Worm (Caenorhabditis elegans): ENCODE results near the gene T21H3.1.

T21H3.1 gene

DNA sequence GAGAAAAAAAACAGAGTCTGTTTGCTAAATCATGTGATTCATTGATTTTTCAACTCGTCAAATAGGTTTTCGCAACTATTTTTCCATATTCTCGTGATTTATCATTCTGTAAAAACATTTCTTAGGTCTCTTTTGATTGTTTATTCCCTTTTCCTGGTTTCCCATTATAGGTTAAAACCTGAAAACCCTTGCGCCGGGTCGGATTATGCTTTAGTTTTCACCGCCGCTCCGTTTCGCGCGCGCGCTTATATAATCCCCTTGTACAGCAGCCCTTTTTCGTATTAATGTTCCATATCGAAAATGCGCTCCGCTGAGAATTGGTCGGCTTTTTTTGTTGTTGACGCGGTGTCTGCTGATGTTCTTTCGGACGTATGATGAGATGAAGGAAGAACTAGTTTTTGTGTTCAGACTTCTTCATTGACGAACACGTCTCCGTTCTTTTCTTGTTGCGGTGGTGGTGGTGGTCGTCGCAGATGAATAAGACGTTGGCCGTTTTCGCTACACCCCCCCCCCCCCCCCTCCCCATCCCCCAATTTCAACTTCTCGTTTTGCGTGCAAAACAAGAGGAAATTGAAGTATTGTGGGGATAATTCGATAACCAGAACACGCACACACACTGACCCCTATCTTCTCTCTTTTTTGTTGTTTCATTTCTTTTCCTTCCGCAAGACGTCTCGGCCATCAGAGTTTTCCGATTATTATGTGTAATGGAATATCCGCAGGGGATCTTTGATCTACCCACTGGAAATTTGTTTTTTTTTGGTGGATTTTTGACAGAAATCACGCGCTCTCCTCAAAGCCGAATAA lies 21.8 kb upstream of the T21H3.1 start:
- TF ChIP-seq flt-1 (GFP tag; IDR thresholded peaks at IDR 0.05) (no peak), ceh-36 (tag; optimal IDR thresholded peaks at IDR 0.05) (peak; percentile 14)

DNA sequence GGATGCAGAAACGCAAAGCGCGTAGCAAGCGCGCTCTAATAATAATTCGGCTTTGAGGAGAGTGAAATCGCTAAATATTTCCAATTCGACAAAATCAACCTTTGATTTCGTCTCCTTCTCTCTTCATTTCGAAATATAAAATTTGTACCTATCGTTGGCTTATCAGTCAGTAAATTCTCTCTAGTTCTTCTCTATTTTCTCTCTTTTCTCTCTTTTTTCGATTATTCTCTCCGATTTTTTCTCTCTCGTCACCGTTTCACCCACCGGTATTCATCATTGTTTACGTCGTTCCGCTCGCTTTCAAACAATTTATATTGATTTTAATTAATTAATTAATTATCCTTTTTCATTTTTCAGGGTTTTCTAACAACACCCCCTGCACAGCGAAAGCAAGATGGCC lies 20.6 kb upstream of the T21H3.1 start, which contains the start of gene cmd-1:
Gene cmd-1, plus strand, starts transcription at position 358 of the 400 bp plus-strand sequence.
- TF ChIP-seq flt-1 (GFP tag; IDR thresholded peaks at IDR 0.05) (no peak), ceh-36 (tag; optimal IDR thresholded peaks at IDR 0.05) (no peak)

DNA sequence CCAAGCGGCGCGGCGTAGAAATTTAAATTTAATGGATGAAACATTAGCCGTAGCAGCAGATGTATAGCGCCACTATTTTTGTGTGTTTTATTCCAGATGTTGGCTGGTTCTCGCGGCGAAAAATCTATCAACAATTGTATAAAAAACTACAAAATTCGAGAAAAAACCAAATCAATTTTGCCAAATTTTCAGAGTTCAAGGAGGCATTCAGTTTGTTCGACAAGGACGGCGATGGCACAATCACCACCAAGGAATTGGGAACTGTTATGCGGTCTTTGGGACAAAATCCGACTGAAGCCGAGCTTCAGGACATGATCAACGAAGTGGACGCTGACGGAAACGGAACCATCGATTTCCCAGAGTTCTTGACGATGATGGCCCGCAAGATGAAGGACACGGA lies 20.1 kb upstream of the T21H3.1 start:
- no peak for TF ChIP-seq pes-1 (GFP tag; IDR thresholded peaks at IDR 0.05)
- TF ChIP-seq ceh-36 (tag; optimal IDR thresholded peaks at IDR 0.05): no peak
- no peak for TF ChIP-seq ceh-13 (GFP tag; optimal IDR thresholded peaks at IDR 0.05)
- TF ChIP-seq F13C5.2 (tag; optimal IDR thresholded peaks at IDR 0.05): no peak
- no peak for TF ChIP-seq tra-4 (tag; optimal IDR thresholded peaks at IDR 0.05)
- no peak for TF ChIP-seq ets-7 (tag; optimal IDR thresholded peaks at IDR 0.05)
- no peak for TF ChIP-seq tbx-11 (GFP tag; IDR thresholded peaks at IDR 0.05)
- TF ChIP-seq ama-1 (optimal IDR thresholded peaks at IDR 0.05): no peak
- TF ChIP-seq scrt-1 (GFP tag; IDR thresholded peaks at IDR 0.05): no peak
- no peak for TF ChIP-seq hmg-4 (GFP tag; optimal IDR thresholded peaks at IDR 0.05)
- TF ChIP-seq hmbx-1 (tag; optimal IDR thresholded peaks at IDR 0.05): no peak
- no peak for TF ChIP-seq hnd-1 (tag; optimal IDR thresholded peaks at IDR 0.05)
- no peak for TF ChIP-seq B0310.2 (tag; optimal IDR thresholded peaks at IDR 0.05)
- TF ChIP-seq sea-1 (GFP tag; conservative IDR thresholded peaks at IDR 0.05): no peak
- TF ChIP-seq tbx-37 (GFP tag; conservative IDR thresholded peaks at IDR 0.05): no peak
- no peak for TF ChIP-seq flt-1 (GFP tag; IDR thresholded peaks at IDR 0.05)
- no peak for TF ChIP-seq aly-1 (tag; optimal IDR thresholded peaks at IDR 0.05)

DNA sequence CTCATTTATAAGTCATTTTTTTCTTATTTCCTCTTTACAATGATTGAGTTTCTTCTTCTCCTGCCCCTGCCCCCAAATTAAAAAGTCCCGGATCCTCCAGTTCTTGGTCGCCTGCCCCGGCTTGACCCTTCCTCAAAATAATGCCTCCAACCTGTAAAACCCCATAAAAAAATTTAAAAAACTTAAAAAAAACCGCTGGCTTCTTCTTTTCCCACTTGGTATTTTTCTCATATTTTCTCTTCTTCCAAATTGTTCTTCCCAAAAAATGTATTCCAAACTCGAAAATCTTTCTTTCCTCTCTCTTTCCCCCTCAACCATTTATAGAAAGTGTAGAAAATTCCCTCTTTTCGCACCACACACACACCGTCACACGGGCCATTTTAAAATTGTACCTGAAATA lies 19.1 kb upstream of the T21H3.1 start:
- TF ChIP-seq ceh-36 (tag; optimal IDR thresholded peaks at IDR 0.05) (no peak), hmg-4 (GFP tag; optimal IDR thresholded peaks at IDR 0.05) (no peak), scrt-1 (GFP tag; IDR thresholded peaks at IDR 0.05) (no peak)

DNA sequence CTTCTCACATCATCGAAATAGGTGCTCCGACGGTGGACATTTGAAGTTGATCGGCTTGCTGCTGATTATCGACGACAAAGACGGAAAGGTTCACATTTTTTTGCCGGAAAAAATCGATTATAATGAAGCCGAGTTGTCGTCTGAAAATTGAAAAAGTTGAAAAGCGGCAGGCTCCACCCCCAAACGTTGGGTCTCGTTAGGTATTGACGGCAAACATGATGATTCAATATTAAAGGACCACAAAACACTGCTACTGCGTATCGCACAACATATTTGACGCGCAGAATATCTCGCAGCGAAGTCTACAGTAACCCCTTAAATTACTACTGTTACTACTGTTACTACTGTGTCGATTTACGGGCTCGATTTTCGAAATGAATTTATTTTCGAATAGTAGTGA lies 18.3 kb upstream of the T21H3.1 start:
- TF ChIP-seq flt-1 (GFP tag; IDR thresholded peaks at IDR 0.05) (no peak), ceh-13 (GFP tag; optimal IDR thresholded peaks at IDR 0.05) (no peak), scrt-1 (GFP tag; IDR thresholded peaks at IDR 0.05) (peak; percentile 41; the same call in 1 of the 2 replicates), hnd-1 (tag; optimal IDR thresholded peaks at IDR 0.05) (no peak), sea-1 (GFP tag; conservative IDR thresholded peaks at IDR 0.05) (no peak), aly-1 (tag; optimal IDR thresholded peaks at IDR 0.05) (no peak), ama-1 (optimal IDR thresholded peaks at IDR 0.05) (peak; percentile 75), ets-7 (tag; optimal IDR thresholded peaks at IDR 0.05) (no peak), tbx-11 (GFP tag; IDR thresholded peaks at IDR 0.05) (no peak), tra-4 (tag; optimal IDR thresholded peaks at IDR 0.05) (no peak), ceh-36 (tag; optimal IDR thresholded peaks at IDR 0.05) (no peak), hmg-4 (GFP tag; optimal IDR thresholded peaks at IDR 0.05) (no peak), pes-1 (GFP tag; IDR thresholded peaks at IDR 0.05) (no peak)

DNA sequence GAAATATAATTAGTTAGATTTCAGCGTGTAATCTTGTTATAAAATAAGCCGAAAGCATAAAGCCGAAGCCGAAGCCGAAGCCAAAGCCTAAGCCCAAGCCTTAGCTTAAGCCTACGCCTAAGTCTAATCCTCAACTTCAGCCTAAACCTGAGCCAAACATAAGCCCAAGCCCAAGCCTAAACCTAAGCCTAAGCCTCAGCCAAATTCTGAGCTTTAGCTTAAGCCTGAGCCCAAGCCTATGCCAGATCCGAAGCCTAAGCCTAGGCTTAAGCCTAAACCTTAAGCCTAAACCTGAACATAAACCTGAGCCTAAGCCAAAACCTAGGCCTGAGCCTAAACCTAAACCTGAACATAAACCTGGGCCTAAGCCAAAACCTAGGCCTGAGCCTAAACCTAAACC lies 15.8 kb upstream of the T21H3.1 start:
- peak; percentile 65 for TF ChIP-seq ceh-36 (tag; optimal IDR thresholded peaks at IDR 0.05)
- no peak for TF ChIP-seq scrt-1 (GFP tag; IDR thresholded peaks at IDR 0.05)
- no peak for TF ChIP-seq ceh-13 (GFP tag; optimal IDR thresholded peaks at IDR 0.05)

DNA sequence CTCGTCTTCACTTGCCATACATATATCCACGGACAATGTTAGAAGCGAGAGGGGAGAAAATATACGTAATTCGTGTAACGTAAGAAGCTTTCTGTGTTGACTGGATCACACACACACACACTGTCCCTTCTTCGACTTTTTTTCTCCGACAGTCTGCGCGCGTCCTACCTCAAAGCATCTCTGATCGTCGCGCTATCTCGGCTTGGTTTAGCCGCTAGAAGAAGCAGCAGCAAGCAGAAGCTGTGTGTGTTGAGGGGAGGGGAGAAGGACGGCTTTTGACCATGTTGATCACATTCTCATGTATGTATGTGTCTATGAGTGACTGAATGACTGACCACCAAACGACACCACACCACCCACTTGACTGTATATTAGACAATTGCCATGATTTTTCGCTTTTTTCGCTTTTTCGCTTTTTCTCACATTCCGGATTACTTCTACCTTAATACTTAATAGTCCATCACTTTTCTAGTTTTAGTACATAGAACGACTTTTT lies 12.3 kb upstream of the T21H3.1 start, which contains the start of gene T21H3.5:
Gene T21H3.5, minus strand, starts transcription at position 98 of the 496 bp plus-strand sequence.
- no peak for TF ChIP-seq tbx-11 (GFP tag; IDR thresholded peaks at IDR 0.05)
- no peak for TF ChIP-seq ceh-13 (GFP tag; optimal IDR thresholded peaks at IDR 0.05)
- TF ChIP-seq scrt-1 (GFP tag; IDR thresholded peaks at IDR 0.05): no peak
- TF ChIP-seq tra-4 (tag; optimal IDR thresholded peaks at IDR 0.05): no peak
- no peak for TF ChIP-seq tbx-37 (GFP tag; conservative IDR thresholded peaks at IDR 0.05)
- TF ChIP-seq pes-1 (GFP tag; IDR thresholded peaks at IDR 0.05): no peak
- TF ChIP-seq hmbx-1 (tag; optimal IDR thresholded peaks at IDR 0.05): no peak
- no peak for TF ChIP-seq aly-1 (tag; optimal IDR thresholded peaks at IDR 0.05)
- TF ChIP-seq B0310.2 (tag; optimal IDR thresholded peaks at IDR 0.05): no peak
- TF ChIP-seq flt-1 (GFP tag; IDR thresholded peaks at IDR 0.05): no peak
- no peak for TF ChIP-seq F13C5.2 (tag; optimal IDR thresholded peaks at IDR 0.05)
- no peak for TF ChIP-seq hmg-4 (GFP tag; optimal IDR thresholded peaks at IDR 0.05)
- no peak for TF ChIP-seq hnd-1 (tag; optimal IDR thresholded peaks at IDR 0.05)
- TF ChIP-seq ets-7 (tag; optimal IDR thresholded peaks at IDR 0.05): no peak
- no peak for TF ChIP-seq sea-1 (GFP tag; conservative IDR thresholded peaks at IDR 0.05)

DNA sequence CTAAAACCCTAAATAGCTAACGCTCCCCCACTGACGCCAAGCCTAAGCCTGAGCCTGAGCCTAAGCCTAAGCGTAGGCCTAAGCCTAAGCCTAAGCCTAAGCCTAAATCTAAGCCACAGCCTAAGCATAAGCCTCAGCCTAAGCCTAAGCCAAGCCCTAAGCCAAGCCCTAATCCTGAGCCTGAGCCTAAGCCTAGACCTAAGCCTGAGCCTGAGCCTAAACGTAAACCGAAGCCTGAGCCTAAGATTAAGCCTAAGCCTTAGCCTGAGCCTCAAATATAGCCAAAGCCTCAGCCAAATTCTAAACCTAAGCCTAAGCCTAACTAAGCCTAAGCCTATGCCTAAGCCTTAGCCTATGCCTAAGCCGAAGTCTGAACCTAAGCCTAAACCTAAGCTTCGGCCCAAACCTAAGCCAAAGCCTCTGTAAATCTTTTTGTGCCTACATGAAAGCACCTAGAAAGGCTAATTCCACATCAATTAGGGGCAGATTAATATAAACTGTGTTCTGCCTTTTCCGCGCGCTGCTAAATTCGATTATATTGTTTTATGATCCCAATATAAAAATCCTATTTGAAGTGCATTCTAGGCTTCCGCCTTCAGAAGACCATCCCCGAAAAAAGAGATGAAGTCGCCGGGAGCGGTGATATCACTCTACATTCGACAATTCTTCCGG lies 11.3 kb upstream of the T21H3.1 start, which contains the start of gene ptr-16:
Gene ptr-16, plus strand, starts transcription at position 622 of the 672 bp plus-strand sequence.
- TF ChIP-seq F13C5.2 (tag; optimal IDR thresholded peaks at IDR 0.05): no peak
- TF ChIP-seq ceh-36 (tag; optimal IDR thresholded peaks at IDR 0.05): peak; percentile 86
- no peak for TF ChIP-seq aly-1 (tag; optimal IDR thresholded peaks at IDR 0.05)
- no peak for TF ChIP-seq tra-4 (tag; optimal IDR thresholded peaks at IDR 0.05)
- no peak for TF ChIP-seq tbx-37 (GFP tag; conservative IDR thresholded peaks at IDR 0.05)
